Worm (Caenorhabditis elegans) whole organism, L2 larva: ENCODE results near the gene C10B5.3.
A peak's percentile ranks its signal among the peaks of the same experiment; 100 is the strongest.
"Not testable (repeated sequence)": the region's sequence is repeated elsewhere in the genome, so short reads cannot be mapped to it uniquely, and the experiment has no call there.

Source experiments
- C34F6.9 ChIP-seq: fragments of 150-350 bp; optimal IDR thresholded peaks from 2 replicates; lab custom pipeline; 2014; ENCODE audit warnings: missing biosample characterization, missing genetic modification characterization
- F13H6.1 ChIP-seq: sonication (generic microtip); optimal IDR thresholded peaks from 2 replicates; lab custom pipeline; 2016; ENCODE audit warnings: missing genetic modification characterization, missing compliant biosample characterization
- R02D3.7 ChIP-seq: fragments of 150-350 bp; optimal IDR thresholded peaks from 2 replicates; lab custom pipeline; 2014; ENCODE audit warnings: missing biosample characterization, missing genetic modification characterization
- alr-1 ChIP-seq: fragments of 150-350 bp; optimal IDR thresholded peaks from 2 replicates; lab custom pipeline; 2014; ENCODE audit warnings: missing biosample characterization, missing genetic modification characterization
- blmp-1 ChIP-seq: sonication (generic microtip); optimal IDR thresholded peaks from 2 replicates; lab custom pipeline; 2017; ENCODE audit warnings: missing genetic modification characterization, mild to moderate bottlenecking, missing compliant biosample characterization, antibody characterized with exemption, moderate library complexity; ENCODE audit not compliant: insufficient read depth
- ceh-16 ChIP-seq: fragments of 150-350 bp; optimal IDR thresholded peaks from 2 replicates; lab custom pipeline; 2014; ENCODE audit warnings: missing biosample characterization, missing genetic modification characterization
- dmd-4 ChIP-seq: sonication (generic microtip); optimal IDR thresholded peaks from 2 replicates; lab custom pipeline; 2017; ENCODE audit warnings: missing biosample characterization, missing genetic modification characterization
- egl-27 ChIP-seq: sonication (generic microtip); optimal IDR thresholded peaks from 3 replicates; lab custom pipeline; 2017; ENCODE audit warnings: missing biosample characterization, missing genetic modification reagents, missing genetic modification characterization
- elt-1 ChIP-seq: fragments of 150-350 bp; optimal IDR thresholded peaks from 2 replicates; lab custom pipeline; 2014; ENCODE audit warnings: missing biosample characterization, missing genetic modification characterization
- nhr-12 ChIP-seq: fragments of 150-350 bp; optimal IDR thresholded peaks from 2 replicates; lab custom pipeline; 2014; ENCODE audit warnings: missing biosample characterization, missing genetic modification characterization
- nhr-129 ChIP-seq: fragments of 150-350 bp; optimal IDR thresholded peaks from 2 replicates; lab custom pipeline; 2014; ENCODE audit warnings: missing biosample characterization, missing genetic modification characterization
- nhr-23 ChIP-seq: fragments of 150-350 bp; optimal IDR thresholded peaks from 2 replicates; lab custom pipeline; 2014; ENCODE audit warnings: missing biosample characterization, missing genetic modification reagents, missing genetic modification characterization
- nhr-25 ChIP-seq: fragments of 150-350 bp; sonication (generic microtip); optimal IDR thresholded peaks from 3 replicates; lab custom pipeline; 2014; ENCODE audit warnings: missing biosample characterization, missing genetic modification characterization
- nhr-6 ChIP-seq: fragments of 150-350 bp; optimal IDR thresholded peaks from 2 replicates; lab custom pipeline; 2014; ENCODE audit warnings: missing biosample characterization, missing genetic modification characterization
- sem-4 ChIP-seq: fragments of 150-350 bp; optimal IDR thresholded peaks from 2 replicates; lab custom pipeline; 2014; ENCODE audit warnings: missing biosample characterization, missing genetic modification reagents, missing genetic modification characterization
- sma-3 ChIP-seq: sonication (generic microtip); optimal IDR thresholded peaks from 2 replicates; lab custom pipeline; 2016; ENCODE audit warnings: missing genetic modification reagents, missing genetic modification characterization, missing compliant biosample characterization
- sma-9 ChIP-seq, 2 experiments: fragments of 150-350 bp in 1 of 2; sonication (generic microtip) in 1 of 2; optimal IDR thresholded peaks; 2 replicates each; lab custom pipeline; 2014 to 2016; ENCODE audit warnings: missing genetic modification characterization in 2 of 2, mild to moderate bottlenecking in 1 of 2, missing biosample characterization in 1 of 2, missing compliant biosample characterization in 1 of 2, missing genetic modification reagents in 1 of 2, moderate library complexity in 1 of 2
- ztf-11 ChIP-seq: sonication (generic microtip); optimal IDR thresholded peaks from 2 replicates; lab custom pipeline; 2017; ENCODE audit warnings: missing biosample characterization, missing genetic modification characterization

The C10B5.3 gene

DNA sequence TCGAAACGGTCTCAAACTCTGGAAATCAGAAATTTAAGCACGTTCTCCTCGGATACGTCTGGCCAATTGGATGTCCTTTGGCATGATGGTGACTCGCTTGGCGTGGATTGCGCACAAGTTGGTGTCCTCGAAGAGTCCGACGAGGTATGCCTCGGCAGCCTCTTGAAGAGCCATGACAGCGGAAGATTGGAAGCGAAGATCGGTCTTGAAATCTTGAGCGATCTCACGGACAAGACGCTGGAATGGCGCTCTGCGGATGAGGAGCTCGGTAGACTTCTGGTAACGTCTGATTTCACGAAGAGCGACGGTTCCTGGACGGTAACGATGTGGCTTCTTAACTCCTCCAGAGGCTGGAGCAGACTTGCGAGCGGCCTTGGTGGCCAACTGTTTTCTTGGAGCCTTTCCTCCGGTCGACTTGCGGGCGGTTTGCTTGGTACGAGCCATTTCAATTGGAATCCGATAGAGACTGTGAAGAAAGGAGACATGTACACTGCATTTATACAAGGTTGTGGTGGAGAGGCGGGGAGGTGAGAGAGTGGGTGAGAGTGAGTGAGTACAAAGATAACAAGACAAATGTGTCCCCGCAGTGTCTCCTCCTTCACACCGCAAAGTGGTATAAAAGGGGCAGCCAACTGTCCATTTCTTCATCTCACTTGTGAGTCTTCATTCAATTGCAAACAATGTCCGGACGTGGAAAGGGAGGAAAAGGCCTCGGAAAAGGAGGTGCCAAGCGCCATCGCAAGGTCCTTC lies 53.3 kb downstream of the C10B5.3 start, which contains the start of the genes his-6 and his-5:
his-6 (minus strand) TSS at position 444 of the 750 bp plus-strand sequence.
his-5 (plus strand) TSS at position 681 of the 750 bp plus-strand sequence.
- TF ChIP-seq F13H6.1 (tag; lab: Kevin White, UChicago) (peak; percentile 4), ceh-16 (tag; lab: Kevin White, UChicago) (peak; percentile 40), sma-9 (GFP tag; optimal IDR thresholded peaks at IDR 0.05; lab: Kevin White, UChicago) (peak; percentile 26)
- not testable (repeated sequence) for TF ChIP-seq sma-9 (tag; optimal IDR thresholded peaks at IDR 0.05; lab: Kevin White, UChicago)

ce11 chrV:8533916-8534315 lies 54.1 kb downstream of the C10B5.3 start:
- TF ChIP-seq nhr-25 (tag; lab: Kevin White, UChicago) = no peak
- TF ChIP-seq ztf-11 (tag; lab: Kevin White, UChicago) = no peak
- TF ChIP-seq dmd-4 = no peak
- TF ChIP-seq blmp-1 (tag; lab: Kevin White, UChicago) = no peak
- TF ChIP-seq nhr-23 = no peak
- no peak for TF ChIP-seq ceh-16 (tag; lab: Kevin White, UChicago)
- no peak for TF ChIP-seq R02D3.7 (tag; lab: Kevin White, UChicago)
- no peak for TF ChIP-seq elt-1
- no peak for TF ChIP-seq egl-27 (tag; lab: Kevin White, UChicago)
- no peak for TF ChIP-seq nhr-12
- no peak for TF ChIP-seq nhr-129 (tag; lab: Kevin White, UChicago)
- TF ChIP-seq alr-1 (tag; lab: Kevin White, UChicago) = no peak
- TF ChIP-seq nhr-6 (tag; lab: Kevin White, UChicago) = no peak
- no peak for TF ChIP-seq C34F6.9 (tag; lab: Kevin White, UChicago)
- TF ChIP-seq sem-4 (tag; lab: Kevin White, UChicago) = no peak
- TF ChIP-seq sma-3 (GFP tag; lab: Kevin White, UChicago) = no peak
